Worm (Caenorhabditis elegans) whole organism, L4 larva: ENCODE data around the gene nspc-4.

ENCODE experiments used
- F49E8.2 ChIP-seq: sonication (generic microtip); optimal IDR thresholded peaks from 2 replicates; lab custom pipeline; 2016; ENCODE audit warnings: missing compliant biosample characterization, mild to moderate bottlenecking, missing genetic modification characterization, borderline replicate concordance
- T20F7.1 ChIP-seq: fragments of 200-800 bp; sonication (Bioruptor generic); optimal IDR thresholded peaks from 2 replicates; lab custom pipeline; 2018; ENCODE audit warnings: mild to moderate bottlenecking, missing genetic modification characterization, missing compliant biosample characterization
- ZK546.5 ChIP-seq, 2 experiments: sonication (generic microtip); optimal IDR thresholded peaks; 2 replicates each; lab custom pipeline; 2017; ENCODE audit warnings: missing biosample characterization in 2 of 2, missing genetic modification characterization in 2 of 2
- aha-1 ChIP-seq: fragments of 150-350 bp; peaks from one replicate; lab custom pipeline; 2014; ENCODE audit warnings: missing biosample characterization, missing genetic modification characterization
- ama-1 ChIP-seq: fragments of 150-350 bp; optimal IDR thresholded peaks from 2 replicates; lab custom pipeline; 2014; ENCODE audit warnings: inconsistent platforms, mixed read lengths
- ceh-20 ChIP-seq: fragments of 200-800 bp; sonication (Bioruptor generic); IDR thresholded peaks from 2 replicates; pipeline ENCODE4 v1.3.6; 2022; ENCODE audit warnings: missing genetic modification reagents, missing genetic modification characterization, missing compliant biosample characterization
- daf-16 ChIP-seq, 3 experiments: sonication (generic microtip); optimal IDR thresholded peaks; 2 replicates each; lab custom pipeline; 2016 to 2017; ENCODE audit warnings: missing genetic modification characterization in 3 of 3, missing genetic modification reagents in 3 of 3, mild to moderate bottlenecking in 2 of 3, missing compliant biosample characterization in 2 of 3, missing biosample characterization in 1 of 3, moderate library complexity in 1 of 3
- daf-8 ChIP-seq: fragments of 200-800 bp; sonication (Bioruptor generic); IDR thresholded peaks from 2 replicates; pipeline ENCODE4 v1.3.6; 2022; ENCODE audit warnings: missing genetic modification characterization, missing compliant biosample characterization
- dmd-6 ChIP-seq: fragments of 200-800 bp; sonication (Bioruptor generic); IDR thresholded peaks from 2 replicates; pipeline ENCODE4 v1.3.6; 2022; ENCODE audit warnings: missing genetic modification reagents, missing genetic modification characterization, missing compliant biosample characterization
- dpl-1 ChIP-seq: fragments of 150-350 bp; optimal IDR thresholded peaks from 2 replicates; lab custom pipeline; 2014; ENCODE audit warnings: missing biosample characterization, missing genetic modification reagents, missing genetic modification characterization
- dve-1 ChIP-seq: sonication (generic microtip); optimal IDR thresholded peaks from 2 replicates; lab custom pipeline; 2017; ENCODE audit warnings: antibody characterized with exemption, mild to moderate bottlenecking, missing genetic modification characterization, missing compliant biosample characterization; ENCODE audit not compliant: insufficient read depth
- hlh-11 ChIP-seq: fragments of 200-800 bp; sonication (Bioruptor generic); optimal IDR thresholded peaks from 2 replicates; lab custom pipeline; 2018; ENCODE audit warnings: mild to moderate bottlenecking, missing genetic modification characterization, missing compliant biosample characterization
- hlh-30 ChIP-seq: sonication (generic microtip); optimal IDR thresholded peaks from 2 replicates; lab custom pipeline; 2017; ENCODE audit warnings: antibody characterized with exemption, mild to moderate bottlenecking, missing genetic modification characterization, missing compliant biosample characterization; ENCODE audit not compliant: insufficient read depth
- lin-1 ChIP-seq: fragments of 200-800 bp; sonication (Bioruptor generic); IDR thresholded peaks from 2 replicates; pipeline ENCODE4 v1.3.6; 2022; ENCODE audit warnings: missing genetic modification reagents, missing genetic modification characterization, missing compliant biosample characterization
- lin-15B ChIP-seq: fragments of 150-350 bp; sonication (generic microtip); optimal IDR thresholded peaks from 3 replicates; lab custom pipeline; 2014; ENCODE audit warnings: missing biosample characterization, missing genetic modification characterization
- lin-39 ChIP-seq: fragments of 150-350 bp; optimal IDR thresholded peaks from 2 replicates; lab custom pipeline; 2014; ENCODE audit warnings: missing biosample characterization, missing genetic modification reagents, missing genetic modification characterization
- lir-3 ChIP-seq: sonication (generic microtip); optimal IDR thresholded peaks from 2 replicates; lab custom pipeline; 2016; ENCODE audit warnings: mild to moderate bottlenecking, missing genetic modification characterization, missing compliant biosample characterization
- lsy-2 ChIP-seq, 2 experiments: fragments of 150-350 bp in 1 of 2; sonication (generic microtip) in 1 of 2; optimal IDR thresholded peaks; 2 replicates each; lab custom pipeline; 2014 to 2017; ENCODE audit warnings: missing biosample characterization in 2 of 2, missing genetic modification characterization in 2 of 2
- madf-5 ChIP-seq, 2 experiments: fragments of 200-800 bp; sonication (Bioruptor generic); IDR thresholded peaks; 2 replicates each; pipeline ENCODE4 v1.3.6; 2022; ENCODE audit warnings: missing compliant biosample characterization in 2 of 2, missing genetic modification characterization in 2 of 2
- mdl-1 ChIP-seq, 2 experiments: fragments of 150-350 bp in 1 of 2; sonication (generic microtip) in 1 of 2; optimal IDR thresholded peaks; 2 replicates each; lab custom pipeline; 2014 to 2017; ENCODE audit warnings: missing biosample characterization in 2 of 2, missing genetic modification characterization in 2 of 2
- mes-2 ChIP-seq: sonication (generic microtip); optimal IDR thresholded peaks from 2 replicates; lab custom pipeline; 2016; ENCODE audit warnings: missing genotype, mild to moderate bottlenecking, missing genetic modification characterization, missing compliant biosample characterization; ENCODE audit not compliant: poor library complexity, severe bottlenecking
- mxl-2 ChIP-seq: fragments of 200-800 bp; sonication (Bioruptor generic); conservative IDR thresholded peaks from 2 replicates; pipeline ENCODE4 v1.3.6; 2022; ENCODE audit warnings: missing genetic modification reagents, missing genetic modification characterization, missing compliant biosample characterization
- mxl-3 ChIP-seq: fragments of 200-800 bp; sonication (Bioruptor generic); optimal IDR thresholded peaks from 2 replicates; lab custom pipeline; 2018; ENCODE audit warnings: mild to moderate bottlenecking, missing genetic modification characterization, missing compliant biosample characterization
- nhr-102 ChIP-seq: sonication (generic microtip); optimal IDR thresholded peaks from 2 replicates; lab custom pipeline; 2016; ENCODE audit warnings: mild to moderate bottlenecking, missing genetic modification characterization, moderate library complexity, missing compliant biosample characterization
- nhr-237 ChIP-seq: sonication (generic microtip); optimal IDR thresholded peaks from 2 replicates; lab custom pipeline; 2017; ENCODE audit warnings: missing biosample characterization, missing genetic modification characterization
- nhr-28 ChIP-seq: fragments of 150-350 bp; optimal IDR thresholded peaks from 2 replicates; lab custom pipeline; 2014; ENCODE audit warnings: missing biosample characterization, missing genetic modification characterization
- nhr-41 ChIP-seq: fragments of 200-800 bp; sonication (Bioruptor generic); IDR thresholded peaks from 2 replicates; pipeline ENCODE4 v1.3.6; 2022; ENCODE audit warnings: missing genetic modification reagents, missing genetic modification characterization, missing compliant biosample characterization
- nhr-42 ChIP-seq: fragments of 200-800 bp; sonication (Bioruptor generic); IDR thresholded peaks from 2 replicates; pipeline ENCODE4 v1.3.6; 2022; ENCODE audit warnings: missing genetic modification characterization, missing compliant biosample characterization
- nhr-48 ChIP-seq: sonication (generic microtip); optimal IDR thresholded peaks from 2 replicates; lab custom pipeline; 2016; ENCODE audit warnings: mild to moderate bottlenecking, missing genetic modification characterization, missing compliant biosample characterization
- nhr-6 ChIP-seq: fragments of 150-350 bp; optimal IDR thresholded peaks from 2 replicates; lab custom pipeline; 2014; ENCODE audit warnings: missing biosample characterization, missing genetic modification characterization
- nhr-77 ChIP-seq: fragments of 150-350 bp; optimal IDR thresholded peaks from 2 replicates; lab custom pipeline; 2014; ENCODE audit warnings: missing biosample characterization, missing genetic modification characterization
- php-3 ChIP-seq: fragments of 200-800 bp; sonication (Bioruptor generic); IDR thresholded peaks from 2 replicates; pipeline ENCODE4 v1.3.6; 2022; ENCODE audit warnings: missing genetic modification reagents, missing genetic modification characterization, missing compliant biosample characterization
- pqm-1 ChIP-seq: sonication (generic microtip); optimal IDR thresholded peaks from 2 replicates; lab custom pipeline; 2017; ENCODE audit warnings: missing biosample characterization, missing genetic modification characterization
- saeg-2 ChIP-seq: fragments of 200-800 bp; sonication (Bioruptor generic); IDR thresholded peaks from 2 replicates; pipeline ENCODE4 v1.3.6; 2022; ENCODE audit warnings: missing genetic modification reagents, missing genetic modification characterization, missing compliant biosample characterization
- skn-1 ChIP-seq: fragments of 150-350 bp; optimal IDR thresholded peaks from 2 replicates; lab custom pipeline; 2014; ENCODE audit warnings: missing biosample characterization, missing genetic modification characterization
- snpc-1.2 ChIP-seq: fragments of 200-800 bp; sonication (Bioruptor generic); IDR thresholded peaks from 2 replicates; pipeline ENCODE4 v1.3.6; 2022; ENCODE audit warnings: missing genetic modification reagents, missing genetic modification characterization, missing compliant biosample characterization
- spr-1 ChIP-seq: sonication (generic microtip); optimal IDR thresholded peaks from 2 replicates; lab custom pipeline; 2016; ENCODE audit warnings: mild to moderate bottlenecking, missing genetic modification characterization, missing compliant biosample characterization
- tra-1 ChIP-seq: fragments of 200-800 bp; sonication (Bioruptor generic); IDR thresholded peaks from 2 replicates; pipeline ENCODE4 v1.3.6; 2022; ENCODE audit warnings: missing genetic modification reagents, missing genetic modification characterization, missing compliant biosample characterization
- unc-62 ChIP-seq, 3 experiments: fragments of 150-350 bp in 1 of 3; sonication (generic microtip); optimal IDR thresholded peaks in 2 of 3; peaks in 1 of 3; 1 replicate in 1 of 3; 2 replicates in 2 of 3; lab custom pipeline; 2014 to 2017; ENCODE audit warnings: missing biosample characterization in 3 of 3, missing genetic modification characterization in 3 of 3, missing genetic modification reagents in 3 of 3, missing genotype in 1 of 3
- zag-1 ChIP-seq: fragments of 150-350 bp; optimal IDR thresholded peaks from 2 replicates; lab custom pipeline; 2014; ENCODE audit warnings: missing biosample characterization, missing genetic modification characterization
- zfp-3 ChIP-seq: fragments of 200-800 bp; sonication (Bioruptor generic); conservative IDR thresholded peaks from 2 replicates; pipeline ENCODE4 v1.3.6; 2022; ENCODE audit warnings: missing genetic modification reagents, missing genetic modification characterization, missing compliant biosample characterization
- zip-11 ChIP-seq: fragments of 200-800 bp; sonication (Bioruptor generic); IDR thresholded peaks from 2 replicates; pipeline ENCODE4 v1.3.6; 2022; ENCODE audit warnings: missing genetic modification characterization, missing compliant biosample characterization
- ztf-11 ChIP-seq: fragments of 150-350 bp; optimal IDR thresholded peaks from 2 replicates; lab custom pipeline; 2014; ENCODE audit warnings: missing biosample characterization, missing genetic modification characterization
- ztf-7 ChIP-seq: fragments of 150-350 bp; optimal IDR thresholded peaks from 2 replicates; lab custom pipeline; 2014; ENCODE audit warnings: missing biosample characterization, missing genetic modification characterization

nspc-4 gene

ce11 chrX:8568423-8568903, 30.3 kb upstream of the nspc-4 start (continued):
- TF ChIP-seq nhr-42 (GFP tag; lab: Robert Waterston, UW) (no peak), daf-8 (GFP tag; lab: Robert Waterston, UW) (no peak), lin-1 (GFP tag; lab: Robert Waterston, UW) (no peak), spr-1 (tag; lab: Kevin White, UChicago) (no peak), snpc-1.2 (GFP tag; lab: Robert Waterston, UW) (no peak), nhr-6 (tag; lab: Kevin White, UChicago) (no peak), lsy-2 (tag; optimal IDR thresholded peaks at IDR 0.05; lab: Kevin White, UChicago) (no peak), dpl-1 (GFP tag; lab: Kevin White, UChicago) (no peak), madf-5 (GFP tag; IDR thresholded peaks at IDR 0.05; lab: Robert Waterston, UW) (no peak), nhr-41 (no peak; the same call in 1 of the 2 replicates), nhr-48 (tag; lab: Kevin White, UChicago) (no peak), ama-1 (lab: Kevin White, UChicago) (no peak), dve-1 (tag; lab: Kevin White, UChicago) (peak; percentile 34), pqm-1 (tag; lab: Kevin White, UChicago) (peak; percentile 65), zfp-3 (no peak), skn-1 (no peak), F49E8.2 (tag; lab: Kevin White, UChicago) (no peak), nhr-77 (tag; lab: Kevin White, UChicago) (peak; percentile 18), ZK546.5 (tag; optimal IDR thresholded peaks at IDR 0.05; lab: Kevin White, UChicago) (no peak), lir-3 (tag; lab: Kevin White, UChicago) (no peak), zip-11 (no peak), lin-15B (tag; lab: Kevin White, UChicago) (no peak)

- TF ChIP-seq aha-1 (tag; lab: Kevin White, UChicago) (peak; percentile 98), dve-1 (tag; lab: Kevin White, UChicago) (peak; percentile 21), daf-16 (GFP tag; optimal IDR thresholded peaks at IDR 0.05; lab: Kevin White, UChicago) (no peak), daf-16 (tag; optimal IDR thresholded peaks at IDR 0.05; lab: Kevin White, UChicago) (peak; percentile 7), lin-15B (tag; lab: Kevin White, UChicago) (no peak), mdl-1 (tag; optimal IDR thresholded peaks at IDR 0.05; lab: Kevin White, UChicago) (no peak), pqm-1 (tag; lab: Kevin White, UChicago) (peak; percentile 32)
- TF ChIP-seq, all 104 proteins: peak for 4
Measured at ce11 chrX:8567823-8568314, 29.7 kb upstream of the nspc-4 start.

DNA sequence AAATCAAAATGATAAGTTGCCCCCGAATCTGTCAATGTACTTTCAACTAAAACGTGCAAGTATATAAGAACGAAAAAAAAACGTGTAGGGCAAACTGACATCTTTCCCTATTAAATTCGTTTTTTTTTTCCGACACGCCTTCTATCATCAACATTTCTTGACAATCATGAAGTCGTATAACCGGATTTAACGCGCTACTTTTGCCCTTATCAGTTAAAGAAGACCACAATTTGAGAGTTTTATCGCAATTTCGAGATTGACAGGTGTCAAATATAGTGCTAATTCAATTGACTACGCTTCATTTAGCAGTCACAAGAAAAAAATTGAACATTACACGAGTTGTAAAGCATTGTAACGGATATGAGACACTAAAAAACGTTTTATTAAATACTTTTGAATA, 29.0 kb upstream of the nspc-4 start:
- TF ChIP-seq nhr-77 (tag; lab: Kevin White, UChicago) (peak; percentile 68), nhr-28 (tag; lab: Kevin White, UChicago) (peak; percentile 89), pqm-1 (tag; lab: Kevin White, UChicago) (peak; percentile 85), T20F7.1 (GFP tag; lab: Kevin White, UChicago) (peak; percentile 26), unc-62 (GFP tag; optimal IDR thresholded peaks at IDR 0.05 in 1 of 2; lab: Kevin White, UChicago) (peak; percentile 80 to 81), unc-62 (tag; optimal IDR thresholded peaks at IDR 0.05; lab: Kevin White, UChicago) (no peak), madf-5 (GFP tag; IDR thresholded peaks at IDR 0.05; lab: Robert Waterston, UW) (no peak), hlh-30 (tag; lab: Kevin White, UChicago) (peak; percentile 38), hlh-11 (tag; lab: Kevin White, UChicago) (peak; percentile 83), dve-1 (tag; lab: Kevin White, UChicago) (peak; percentile 93), mxl-3 (GFP tag; lab: Kevin White, UChicago) (peak; percentile 60), ceh-20 (GFP tag; lab: Robert Waterston, UW) (peak; percentile 63; the same call in 1 of the 2 replicates), nhr-237 (tag; lab: Kevin White, UChicago) (no peak), mes-2 (tag; lab: Kevin White, UChicago) (no peak), dpl-1 (GFP tag; lab: Kevin White, UChicago) (no peak), mxl-2 (GFP tag; lab: Robert Waterston, UW) (no peak), lin-1 (GFP tag; lab: Robert Waterston, UW) (peak; percentile 89), daf-16 (GFP tag; optimal IDR thresholded peaks at IDR 0.05; lab: Kevin White, UChicago) (peak in 1 of 2 experiments; percentile 50), daf-16 (tag; optimal IDR thresholded peaks at IDR 0.05; lab: Kevin White, UChicago) (peak; percentile 62), ztf-11 (tag; lab: Kevin White, UChicago) (no peak), lin-39 (tag; lab: Kevin White, UChicago) (no peak), ztf-7 (tag; lab: Kevin White, UChicago) (no peak), tra-1 (GFP tag; lab: Robert Waterston, UW) (peak; percentile 100), lsy-2 (tag; optimal IDR thresholded peaks at IDR 0.05; lab: Kevin White, UChicago) (peak in 1 of 2 experiments; percentile 41), zag-1 (tag; lab: Kevin White, UChicago) (no peak), mdl-1 (tag; optimal IDR thresholded peaks at IDR 0.05; lab: Kevin White, UChicago) (peak in 1 of 2 experiments; percentile 54), php-3 (GFP tag; lab: Robert Waterston, UW) (peak; percentile 95), nhr-102 (tag; lab: Kevin White, UChicago) (peak; percentile 22), saeg-2 (GFP tag; lab: Robert Waterston, UW) (no peak), dmd-6 (GFP tag; lab: Robert Waterston, UW) (peak; percentile 96)
